Fruit fly (Drosophila melanogaster) whole organism, embryonic: Measurements from ENCODE around the gene moon.

Source experiments
- B-H2 ChIP-seq: fragments of 200-800 bp; sonication (Bioruptor generic); optimal IDR thresholded peaks from 2 replicates; lab custom pipeline; 2018; ENCODE audit warnings: missing biosample characterization, mild to moderate bottlenecking, missing genetic modification characterization
- Blimp-1 ChIP-seq: fragments of 200-800 bp; sonication (Bioruptor generic); optimal IDR thresholded peaks from 3 replicates; lab custom pipeline; 2018; ENCODE audit warnings: missing biosample characterization, missing genetic modification characterization, mild to moderate bottlenecking, moderate library complexity, missing genetic modification reagents
- CG10209 ChIP-seq: fragments of 200-800 bp; sonication (Bioruptor generic); optimal IDR thresholded peaks from 3 replicates; lab custom pipeline; 2017; ENCODE audit warnings: missing biosample characterization, mild to moderate bottlenecking, missing genetic modification characterization, missing genetic modification reagents
- CG11398 ChIP-seq: fragments of 200-800 bp; sonication (Bioruptor generic); optimal IDR thresholded peaks from 2 replicates; lab custom pipeline; 2016; ENCODE audit warnings: missing biosample characterization, missing genetic modification characterization
- CG12236 ChIP-seq: fragments of 200-800 bp; sonication (Bioruptor generic); optimal IDR thresholded peaks from 2 replicates; lab custom pipeline; 2016; ENCODE audit warnings: missing biosample characterization, missing genetic modification characterization
- CG13424 ChIP-seq: fragments of 200-800 bp; sonication (Bioruptor generic); optimal IDR thresholded peaks from 2 replicates; lab custom pipeline; 2019; ENCODE audit warnings: missing biosample characterization, mild to moderate bottlenecking, missing genetic modification characterization, moderate library complexity
- CG15696 ChIP-seq: fragments of 200-800 bp; sonication (Bioruptor generic); optimal IDR thresholded peaks from 2 replicates; lab custom pipeline; 2019; ENCODE audit warnings: missing biosample characterization, mild to moderate bottlenecking, missing genetic modification characterization, moderate library complexity
- CG16815 ChIP-seq: fragments of 200-800 bp; sonication (Bioruptor generic); optimal IDR thresholded peaks from 3 replicates; lab custom pipeline; 2017; ENCODE audit warnings: missing biosample characterization, mild to moderate bottlenecking, missing genetic modification characterization
- CG18764 ChIP-seq: fragments of 200-800 bp; sonication (Bioruptor generic); optimal IDR thresholded peaks from 3 replicates; lab custom pipeline; 2016; ENCODE audit warnings: missing biosample characterization, missing genetic modification characterization
- CG2116 ChIP-seq: fragments of 200-800 bp; sonication (Bioruptor generic); optimal IDR thresholded peaks from 3 replicates; lab custom pipeline; 2018; ENCODE audit warnings: missing biosample characterization, mild to moderate bottlenecking, missing genetic modification characterization
- CG2129 ChIP-seq: fragments of 200-800 bp; sonication (Bioruptor generic); IDR thresholded peaks from 2 replicates; pipeline ENCODE4 v1.3.6; 2022; ENCODE audit warnings: missing biosample characterization, missing genetic modification characterization; ENCODE audit not compliant: partially characterized antibody
- CG2875 ChIP-seq: fragments of 200-800 bp; sonication (Bioruptor generic); optimal IDR thresholded peaks from 2 replicates; lab custom pipeline; 2017; ENCODE audit warnings: missing biosample characterization, mild to moderate bottlenecking, missing genetic modification characterization, missing genetic modification reagents
- CG3163 ChIP-seq: fragments of 200-800 bp; sonication (Bioruptor generic); optimal IDR thresholded peaks from 3 replicates; lab custom pipeline; 2016; ENCODE audit warnings: missing biosample characterization, missing genetic modification characterization
- CG34224 ChIP-seq: fragments of 200-800 bp; sonication (Bioruptor generic); IDR thresholded peaks from 3 replicates; pipeline ENCODE4 v1.3.6; 2022; ENCODE audit warnings: missing biosample characterization, missing genetic modification characterization; ENCODE audit not compliant: partially characterized antibody
- CG4617 ChIP-seq: fragments of 200-800 bp; sonication (Bioruptor generic); optimal IDR thresholded peaks from 3 replicates; lab custom pipeline; 2016; ENCODE audit warnings: missing biosample characterization, missing genetic modification characterization, borderline replicate concordance
- CG6765 ChIP-seq: fragments of 200-800 bp; sonication (Bioruptor generic); optimal IDR thresholded peaks from 3 replicates; lab custom pipeline; 2017; ENCODE audit warnings: missing biosample characterization, mild to moderate bottlenecking, missing genetic modification characterization
- Dip3 ChIP-seq: fragments of 200-800 bp; sonication (Bioruptor generic); optimal IDR thresholded peaks from 3 replicates; lab custom pipeline; 2016; ENCODE audit warnings: missing biosample characterization, missing genetic modification characterization
- Dref ChIP-seq: fragments of 200-800 bp; sonication (Bioruptor generic); IDR thresholded peaks from 2 replicates; pipeline ENCODE4 v1.3.6; 2022; ENCODE audit warnings: missing biosample characterization, missing genetic modification characterization
- Gsc ChIP-seq: fragments of 200-800 bp; sonication (Bioruptor generic); IDR thresholded peaks from 2 replicates; pipeline ENCODE4 v1.3.6; 2022; ENCODE audit warnings: missing biosample characterization, missing genetic modification characterization
- HmgD ChIP-seq: fragments of 200-800 bp; sonication (Bioruptor generic); optimal IDR thresholded peaks from 3 replicates; lab custom pipeline; 2016; ENCODE audit warnings: missing biosample characterization, missing genetic modification characterization
- Hr39 ChIP-seq: fragments of >200 bp; optimal IDR thresholded peaks from 2 replicates; lab custom pipeline; 2017
- Hsf ChIP-seq: fragments of 200-800 bp; sonication (Bioruptor generic); optimal IDR thresholded peaks from 3 replicates; lab custom pipeline; 2016; ENCODE audit warnings: missing biosample characterization, missing genetic modification characterization
- Jarid2 ChIP-seq: fragments of 200-800 bp; sonication (Bioruptor generic); optimal IDR thresholded peaks from 3 replicates; lab custom pipeline; 2017; ENCODE audit warnings: mild to moderate bottlenecking, missing biosample characterization, missing genetic modification reagents, missing genetic modification characterization
- Kr ChIP-seq: fragments of 200-800 bp; sonication (Bioruptor generic); optimal IDR thresholded peaks from 2 replicates; lab custom pipeline; 2017; ENCODE audit warnings: missing biosample characterization, mild to moderate bottlenecking, missing genetic modification characterization
- NK7.1 ChIP-seq: fragments of 200-800 bp; sonication (Bioruptor generic); optimal IDR thresholded peaks from 3 replicates; lab custom pipeline; 2016; ENCODE audit warnings: missing biosample characterization, missing genetic modification characterization
- Sox100B ChIP-seq: fragments of 200-800 bp; sonication (Bioruptor generic); optimal IDR thresholded peaks from 3 replicates; lab custom pipeline; 2018; ENCODE audit warnings: missing biosample characterization, mild to moderate bottlenecking, missing genetic modification characterization
- btn ChIP-seq: fragments of 200-800 bp; sonication (Bioruptor generic); optimal IDR thresholded peaks from 2 replicates; lab custom pipeline; 2016; ENCODE audit warnings: missing biosample characterization, missing genetic modification characterization
- chn ChIP-seq: fragments of 200-800 bp; sonication (Bioruptor generic); optimal IDR thresholded peaks from 2 replicates; lab custom pipeline; 2016; ENCODE audit warnings: missing biosample characterization, missing genetic modification characterization
- en ChIP-seq: fragments of 200-800 bp; sonication (Bioruptor generic); optimal IDR thresholded peaks from 2 replicates; lab custom pipeline; 2016; ENCODE audit warnings: missing biosample characterization, missing genetic modification characterization
- fd102C ChIP-seq: fragments of 200-800 bp; sonication (Bioruptor generic); optimal IDR thresholded peaks from 2 replicates; lab custom pipeline; 2018; ENCODE audit warnings: missing biosample characterization, mild to moderate bottlenecking, missing genetic modification characterization, moderate library complexity
- gem ChIP-seq: fragments of 200-800 bp; sonication (Bioruptor generic); optimal IDR thresholded peaks from 2 replicates; lab custom pipeline; 2019; ENCODE audit warnings: missing biosample characterization, mild to moderate bottlenecking, missing genetic modification characterization, moderate library complexity
- hb ChIP-seq: fragments of 200-800 bp; sonication (Bioruptor generic); IDR thresholded peaks from 3 replicates; pipeline ENCODE4 v1.3.6; 2022; ENCODE audit warnings: missing biosample characterization, missing genetic modification characterization; ENCODE audit not compliant: partially characterized antibody
- hth ChIP-seq: fragments of >200 bp; optimal IDR thresholded peaks from 2 replicates; lab custom pipeline; 2017; ENCODE audit warnings: inconsistent platforms
- insv ChIP-seq, 2 experiments: fragments of 200-800 bp; sonication (Bioruptor generic); optimal IDR thresholded peaks; 3 replicates each; lab custom pipeline; 2016 to 2018; ENCODE audit warnings: missing biosample characterization in 2 of 2, missing genetic modification characterization in 2 of 2
- org-1 ChIP-seq: fragments of 200-800 bp; sonication (Bioruptor generic); optimal IDR thresholded peaks from 2 replicates; lab custom pipeline; 2017; ENCODE audit warnings: missing biosample characterization, missing genetic modification characterization
- pan ChIP-seq, 4 experiments: fragments of >200 bp in 3 of 4; fragments of 200-800 bp in 1 of 4; sonication (Bioruptor generic) in 1 of 4; optimal IDR thresholded peaks in 3 of 4; IDR thresholded peaks in 1 of 4; 2 replicates each; pipeline versions ENCODE4 v1.3.6 to Lab custom; 2017 to 2022; ENCODE audit warnings: missing biosample characterization in 2 of 4, missing genetic modification characterization in 2 of 4, mixed read lengths in 1 of 4
- sd ChIP-seq: fragments of 200-800 bp; sonication (Bioruptor generic); optimal IDR thresholded peaks from 3 replicates; lab custom pipeline; 2018; ENCODE audit warnings: missing biosample characterization, mild to moderate bottlenecking, missing genetic modification characterization, moderate library complexity
- sna ChIP-seq: fragments of 200-800 bp; sonication (Bioruptor generic); IDR thresholded peaks from 2 replicates; pipeline ENCODE4 v1.3.6; 2022; ENCODE audit warnings: missing biosample characterization, missing genetic modification characterization; ENCODE audit not compliant: partially characterized antibody
- stc ChIP-seq: fragments of 200-800 bp; sonication (Bioruptor generic); IDR thresholded peaks from 2 replicates; pipeline ENCODE4 v1.3.6; 2022; ENCODE audit warnings: missing biosample characterization, missing genetic modification characterization

Gene moon

DNA sequence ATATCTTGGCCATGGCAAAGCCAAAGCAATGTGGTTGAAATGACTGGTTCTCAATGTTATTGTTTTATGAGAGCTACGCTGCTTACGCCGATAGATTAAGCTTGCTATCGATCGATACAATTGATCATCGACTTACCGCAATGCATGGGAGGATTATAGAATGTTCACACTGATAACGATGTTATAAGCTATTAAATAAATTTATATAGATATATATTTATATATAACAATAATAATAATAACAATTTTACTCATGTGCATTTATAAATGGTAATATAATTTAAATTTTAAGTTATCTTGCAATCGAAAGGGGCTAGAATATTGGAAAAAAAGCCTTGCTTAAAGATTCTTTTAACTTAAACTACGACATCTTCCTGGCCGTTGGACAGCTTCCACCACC, at the start of gene moon:
moon (minus strand) TSS at position 101 of the 400 bp plus-strand sequence.
- TF ChIP-seq hth (lab: Kevin White, UChicago) (no peak), CG2875 (GFP tag; lab: Kevin White, UChicago) (no peak), CG13424 (no peak), stc (GFP tag; lab: Robert Waterston, UW) (no peak), sd (tag; lab: Kevin White, UChicago) (no peak), Jarid2 (no peak), CG4617 (GFP tag; lab: Kevin White, UChicago) (no peak), CG2129 (GFP tag; lab: Robert Waterston, UW) (no peak), pan (optimal IDR thresholded peaks at IDR 0.05; lab: Kevin White, UChicago) (no peak), pan (GFP tag; optimal IDR thresholded peaks at IDR 0.05 in 1 of 2, IDR thresholded peaks at IDR 0.05 in 1 of 2) (no peak), CG18764 (GFP tag; lab: Kevin White, UChicago) (no peak), CG11398 (GFP tag; lab: Kevin White, UChicago) (no peak), CG3163 (GFP tag; lab: Kevin White, UChicago) (no peak), gem (tag; lab: Kevin White, UChicago) (no peak), chn (GFP tag; lab: Kevin White, UChicago) (no peak), Kr (no peak), Dip3 (GFP tag; lab: Kevin White, UChicago) (no peak)

DNA sequence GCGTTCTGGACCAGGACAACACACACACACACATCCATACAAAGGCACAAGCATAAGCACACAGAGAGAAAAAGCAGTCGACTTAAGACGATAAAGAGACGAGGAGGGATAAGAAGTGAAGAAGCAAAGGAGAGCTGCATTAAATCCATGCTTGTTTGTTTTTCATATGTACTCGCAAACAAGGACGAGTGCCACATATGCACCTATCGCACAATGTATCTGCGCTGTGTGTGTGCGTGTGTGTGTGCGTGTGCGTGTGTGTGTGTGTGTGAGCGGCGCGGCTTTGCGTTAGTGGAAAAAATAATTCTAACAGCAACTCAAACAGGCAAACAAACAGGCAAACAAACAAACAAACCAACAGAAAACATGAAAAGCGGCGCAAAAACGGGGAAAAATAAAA, 46.7 kb upstream of the moon start:
- no peak for TF ChIP-seq Hsf (GFP tag; lab: Kevin White, UChicago)
- no peak for TF ChIP-seq org-1
- no peak for TF ChIP-seq CG12236
- TF ChIP-seq insv (GFP tag; optimal IDR thresholded peaks at IDR 0.05; lab: Kevin White, UChicago), result no peak
- no peak for TF ChIP-seq Blimp-1 (GFP tag; lab: Kevin White, UChicago)
- no peak for TF ChIP-seq Gsc (GFP tag; lab: Robert Waterston, UW)
- no peak for TF ChIP-seq hb (GFP tag; lab: Robert Waterston, UW)
- no peak for TF ChIP-seq CG34224 (GFP tag; lab: Robert Waterston, UW)
- TF ChIP-seq CG15696 (tag; lab: Kevin White, UChicago), result peak; percentile 50
- peak; percentile 65 for TF ChIP-seq fd102C (GFP tag; lab: Kevin White, UChicago)
- TF ChIP-seq Hr39, result peak; percentile 50
- no peak for TF ChIP-seq HmgD (GFP tag; lab: Kevin White, UChicago)
- no peak for TF ChIP-seq CG6765 (GFP tag; lab: Kevin White, UChicago)
- no peak for TF ChIP-seq Dref
- TF ChIP-seq en (GFP tag; lab: Kevin White, UChicago), result no peak
- TF ChIP-seq NK7.1, result no peak
- TF ChIP-seq CG2116 (GFP tag; lab: Kevin White, UChicago), result no peak
- TF ChIP-seq sna (GFP tag; lab: Robert Waterston, UW), result no peak
- no peak for TF ChIP-seq B-H2 (GFP tag; lab: Kevin White, UChicago)
- TF ChIP-seq Sox100B (GFP tag; lab: Kevin White, UChicago), result no peak
- no peak for TF ChIP-seq hth (lab: Kevin White, UChicago)
- no peak for TF ChIP-seq CG10209
- TF ChIP-seq btn (GFP tag; lab: Kevin White, UChicago), result no peak
- TF ChIP-seq CG16815 (GFP tag; lab: Kevin White, UChicago), result no peak
